Fruit fly (Drosophila melanogaster) whole organism, embryonic: ENCODE results near the gene CG33669.
"Not testable (repeated sequence)": the region's sequence is repeated elsewhere in the genome, so short reads cannot be mapped to it uniquely, and the experiment has no call there.

Experiments
- Atf6 ChIP-seq: fragments of 200-800 bp; sonication (Bioruptor generic); IDR thresholded peaks from 2 replicates; pipeline ENCODE4 v1.3.6; 2022; ENCODE audit warnings: missing biosample characterization, missing genetic modification characterization
- Awh ChIP-seq: fragments of 200-800 bp; sonication (Bioruptor generic); IDR thresholded peaks from 2 replicates; pipeline ENCODE4, ENCODE4 v1.3.6; 2022; ENCODE audit warnings: missing biosample characterization, missing genetic modification characterization
- B-H2 ChIP-seq: fragments of 200-800 bp; sonication (Bioruptor generic); optimal IDR thresholded peaks from 2 replicates; lab custom pipeline; 2018; ENCODE audit warnings: missing biosample characterization, mild to moderate bottlenecking, missing genetic modification characterization
- Blimp-1 ChIP-seq: fragments of 200-800 bp; sonication (Bioruptor generic); optimal IDR thresholded peaks from 3 replicates; lab custom pipeline; 2018; ENCODE audit warnings: missing biosample characterization, missing genetic modification characterization, mild to moderate bottlenecking, moderate library complexity, missing genetic modification reagents
- CG10431 ChIP-seq: fragments of 200-800 bp; sonication (Bioruptor generic); optimal IDR thresholded peaks from 3 replicates; lab custom pipeline; 2018; ENCODE audit warnings: missing biosample characterization, mild to moderate bottlenecking, missing genetic modification characterization
- CG11504 ChIP-seq: fragments of 200-800 bp; sonication (Bioruptor generic); optimal IDR thresholded peaks from 3 replicates; lab custom pipeline; 2019; ENCODE audit warnings: missing biosample characterization, mild to moderate bottlenecking, missing genetic modification characterization, moderate library complexity
- CG11560 ChIP-seq: fragments of 200-800 bp; sonication (Bioruptor generic); IDR thresholded peaks from 3 replicates; pipeline ENCODE4 v1.3.6; 2022; ENCODE audit warnings: missing biosample characterization, missing genetic modification characterization
- CG11695 ChIP-seq: fragments of 200-800 bp; sonication (Bioruptor generic); IDR thresholded peaks from 3 replicates; pipeline ENCODE4 v1.3.6; 2022; ENCODE audit warnings: missing biosample characterization, missing genetic modification characterization
- CG12071 ChIP-seq: fragments of 200-800 bp; sonication (Bioruptor generic); optimal IDR thresholded peaks from 3 replicates; lab custom pipeline; 2018; ENCODE audit warnings: missing biosample characterization, mild to moderate bottlenecking, missing genetic modification characterization
- CG12391 ChIP-seq: fragments of 200-800 bp; sonication (Bioruptor generic); optimal IDR thresholded peaks from 3 replicates; lab custom pipeline; 2018; ENCODE audit warnings: missing biosample characterization, mild to moderate bottlenecking, missing genetic modification characterization, moderate library complexity
- CG13424 ChIP-seq: fragments of 200-800 bp; sonication (Bioruptor generic); optimal IDR thresholded peaks from 2 replicates; lab custom pipeline; 2019; ENCODE audit warnings: missing biosample characterization, mild to moderate bottlenecking, missing genetic modification characterization, moderate library complexity
- CG14441 ChIP-seq: fragments of 200-800 bp; sonication (Bioruptor generic); IDR thresholded peaks from 2 replicates; pipeline ENCODE4 v1.3.6; 2022; ENCODE audit warnings: missing biosample characterization, missing genetic modification characterization
- CG14667 ChIP-seq: fragments of 200-800 bp; sonication (Bioruptor generic); IDR thresholded peaks from 2 replicates; pipeline ENCODE4 v1.3.6; 2022; ENCODE audit warnings: missing biosample characterization, missing genetic modification characterization
- CG17612 ChIP-seq: fragments of 200-800 bp; sonication (Bioruptor generic); IDR thresholded peaks from 2 replicates; pipeline ENCODE4 v1.3.6; 2022; ENCODE audit warnings: missing biosample characterization, missing genetic modification characterization
- CG2120 ChIP-seq: fragments of 200-800 bp; sonication (Bioruptor generic); optimal IDR thresholded peaks from 3 replicates; lab custom pipeline; 2016; ENCODE audit warnings: missing biosample characterization, missing genetic modification characterization
- CG32532 ChIP-seq: fragments of 200-800 bp; sonication (Bioruptor generic); IDR thresholded peaks from 2 replicates; pipeline ENCODE4 v1.3.6; 2022; ENCODE audit warnings: missing biosample characterization, missing genetic modification characterization
- CG34376 ChIP-seq: fragments of 200-800 bp; sonication (Bioruptor generic); optimal IDR thresholded peaks from 2 replicates; lab custom pipeline; 2018; ENCODE audit warnings: missing biosample characterization, mild to moderate bottlenecking, missing genetic modification characterization
- CG4328 ChIP-seq: fragments of 200-800 bp; sonication (Bioruptor generic); optimal IDR thresholded peaks from 3 replicates; lab custom pipeline; 2017; ENCODE audit warnings: missing biosample characterization, missing genetic modification reagents, missing genetic modification characterization
- CG4404 ChIP-seq: fragments of 200-800 bp; sonication (Bioruptor generic); IDR thresholded peaks from 2 replicates; pipeline ENCODE4 v1.3.6; 2022; ENCODE audit warnings: missing biosample characterization, missing genetic modification characterization
- CG5245 ChIP-seq: fragments of 200-800 bp; sonication (Bioruptor generic); optimal IDR thresholded peaks from 3 replicates; lab custom pipeline; 2016; ENCODE audit warnings: missing biosample characterization, missing genetic modification characterization
- CG7556 ChIP-seq: fragments of 200-800 bp; sonication (Bioruptor generic); optimal IDR thresholded peaks from 2 replicates; lab custom pipeline; 2017; ENCODE audit warnings: missing biosample characterization, mild to moderate bottlenecking, missing genetic modification characterization
- CG7839 ChIP-seq: fragments of 200-800 bp; sonication (Bioruptor generic); optimal IDR thresholded peaks from 3 replicates; lab custom pipeline; 2018; ENCODE audit warnings: missing biosample characterization, mild to moderate bottlenecking, missing genetic modification characterization, moderate library complexity
- CHES-1-like ChIP-seq: fragments of 200-800 bp; sonication (Bioruptor generic); optimal IDR thresholded peaks from 2 replicates; lab custom pipeline; 2016; ENCODE audit warnings: missing biosample characterization, missing genetic modification characterization
- Dref ChIP-seq: fragments of 200-800 bp; sonication (Bioruptor generic); IDR thresholded peaks from 2 replicates; pipeline ENCODE4 v1.3.6; 2022; ENCODE audit warnings: missing biosample characterization, missing genetic modification characterization
- Fer2 ChIP-seq: fragments of 200-800 bp; sonication (Bioruptor generic); optimal IDR thresholded peaks from 2 replicates; lab custom pipeline; 2018; ENCODE audit warnings: missing biosample characterization, mild to moderate bottlenecking, missing genetic modification characterization, moderate library complexity
- Fer3 ChIP-seq: fragments of 200-800 bp; sonication (Bioruptor generic); optimal IDR thresholded peaks from 2 replicates; lab custom pipeline; 2018; ENCODE audit warnings: missing biosample characterization, mild to moderate bottlenecking, missing genetic modification characterization, moderate library complexity
- HLH3B ChIP-seq: fragments of 200-800 bp; sonication (Bioruptor generic); IDR thresholded peaks from 2 replicates; pipeline ENCODE4 v1.3.6; 2022; ENCODE audit warnings: missing biosample characterization, missing genetic modification characterization
- Hmr ChIP-seq: fragments of 200-800 bp; sonication (Bioruptor generic); optimal IDR thresholded peaks from 3 replicates; lab custom pipeline; 2017; ENCODE audit warnings: mild to moderate bottlenecking, missing biosample characterization, missing genetic modification reagents, missing genetic modification characterization
- Hr39 ChIP-seq: fragments of >200 bp; optimal IDR thresholded peaks from 2 replicates; lab custom pipeline; 2017
- MBD-R2 ChIP-seq: fragments of 200-800 bp; sonication (Bioruptor generic); IDR thresholded peaks from 2 replicates; pipeline ENCODE4 v1.3.6; 2022; ENCODE audit warnings: missing biosample characterization, missing genetic modification characterization
- Nf-YA ChIP-seq: fragments of 200-800 bp; sonication (Bioruptor generic); IDR thresholded peaks from 2 replicates; pipeline ENCODE4 v1.3.6; 2022; ENCODE audit warnings: missing biosample characterization, missing genetic modification characterization
- Oaz ChIP-seq: fragments of 200-800 bp; sonication (Bioruptor generic); IDR thresholded peaks from 2 replicates; pipeline ENCODE4 v1.3.6; 2022; ENCODE audit warnings: missing biosample characterization, missing genetic modification characterization
- Ptx1 ChIP-seq: fragments of 200-800 bp; sonication (Bioruptor generic); IDR thresholded peaks from 2 replicates; pipeline ENCODE4 v1.3.6; 2022; ENCODE audit warnings: missing biosample characterization, missing genetic modification characterization
- Sry-δ ChIP-seq: fragments of 200-800 bp; sonication (Bioruptor generic); optimal IDR thresholded peaks from 2 replicates; lab custom pipeline; 2016; ENCODE audit warnings: missing biosample characterization, missing genetic modification characterization
- ase ChIP-seq: fragments of 200-800 bp; sonication (Bioruptor generic); IDR thresholded peaks from 3 replicates; pipeline ENCODE4 v1.3.6; 2022; ENCODE audit warnings: missing biosample characterization, missing genetic modification characterization
- danr ChIP-seq: fragments of 200-800 bp; sonication (Bioruptor generic); IDR thresholded peaks from 2 replicates; pipeline ENCODE4 v1.3.6; 2022; ENCODE audit warnings: missing biosample characterization, missing genetic modification characterization
- en ChIP-seq: fragments of 200-800 bp; sonication (Bioruptor generic); optimal IDR thresholded peaks from 2 replicates; lab custom pipeline; 2016; ENCODE audit warnings: missing biosample characterization, missing genetic modification characterization
- gem ChIP-seq: fragments of 200-800 bp; sonication (Bioruptor generic); optimal IDR thresholded peaks from 2 replicates; lab custom pipeline; 2019; ENCODE audit warnings: missing biosample characterization, mild to moderate bottlenecking, missing genetic modification characterization, moderate library complexity
- insv ChIP-seq, 2 experiments: fragments of 200-800 bp; sonication (Bioruptor generic); optimal IDR thresholded peaks; 3 replicates each; lab custom pipeline; 2016 to 2018; ENCODE audit warnings: missing biosample characterization in 2 of 2, missing genetic modification characterization in 2 of 2
- knrl ChIP-seq: fragments of 200-800 bp; sonication (Bioruptor generic); IDR thresholded peaks from 3 replicates; pipeline ENCODE4 v1.3.6; 2022; ENCODE audit warnings: missing biosample characterization, missing genetic modification characterization; ENCODE audit not compliant: partially characterized antibody
- lmd ChIP-seq: fragments of 200-800 bp; sonication (Bioruptor generic); IDR thresholded peaks from 2 replicates; pipeline ENCODE4 v1.3.6; 2022; ENCODE audit warnings: missing biosample characterization, missing genetic modification characterization
- luna ChIP-seq: fragments of 200-800 bp; sonication (Bioruptor generic); optimal IDR thresholded peaks from 2 replicates; lab custom pipeline; 2016; ENCODE audit warnings: missing biosample characterization, missing genetic modification characterization
- nerfin-2 ChIP-seq: fragments of 200-800 bp; sonication (Bioruptor generic); IDR thresholded peaks from 2 replicates; pipeline ENCODE4 v1.3.6; 2022; ENCODE audit warnings: missing biosample characterization, missing genetic modification characterization; ENCODE audit not compliant: partially characterized antibody
- nmo ChIP-seq: fragments of 200-800 bp; sonication (Bioruptor generic); optimal IDR thresholded peaks from 2 replicates; lab custom pipeline; 2018; ENCODE audit warnings: missing biosample characterization, mild to moderate bottlenecking, missing genetic modification characterization, moderate library complexity
- onecut ChIP-seq: fragments of 200-800 bp; sonication (Bioruptor generic); IDR thresholded peaks from 2 replicates; pipeline ENCODE4 v1.3.6; 2022; ENCODE audit warnings: missing biosample characterization, missing genetic modification characterization
- scrt ChIP-seq: fragments of 200-800 bp; sonication (Bioruptor generic); optimal IDR thresholded peaks from 2 replicates; lab custom pipeline; 2018; ENCODE audit warnings: missing biosample characterization, mild to moderate bottlenecking, missing genetic modification characterization, moderate library complexity
- sd ChIP-seq: fragments of 200-800 bp; sonication (Bioruptor generic); optimal IDR thresholded peaks from 3 replicates; lab custom pipeline; 2018; ENCODE audit warnings: missing biosample characterization, mild to moderate bottlenecking, missing genetic modification characterization, moderate library complexity
- tup ChIP-seq: fragments of 200-800 bp; sonication (Bioruptor generic); optimal IDR thresholded peaks from 2 replicates; lab custom pipeline; 2016; ENCODE audit warnings: missing biosample characterization, mild to moderate bottlenecking, missing genetic modification characterization, moderate library complexity
- wdn ChIP-seq: fragments of 200-800 bp; sonication (Bioruptor generic); IDR thresholded peaks from 2 replicates; pipeline ENCODE4 v1.3.6; 2022; ENCODE audit warnings: missing biosample characterization, missing genetic modification characterization

The CG33669 gene

DNA sequence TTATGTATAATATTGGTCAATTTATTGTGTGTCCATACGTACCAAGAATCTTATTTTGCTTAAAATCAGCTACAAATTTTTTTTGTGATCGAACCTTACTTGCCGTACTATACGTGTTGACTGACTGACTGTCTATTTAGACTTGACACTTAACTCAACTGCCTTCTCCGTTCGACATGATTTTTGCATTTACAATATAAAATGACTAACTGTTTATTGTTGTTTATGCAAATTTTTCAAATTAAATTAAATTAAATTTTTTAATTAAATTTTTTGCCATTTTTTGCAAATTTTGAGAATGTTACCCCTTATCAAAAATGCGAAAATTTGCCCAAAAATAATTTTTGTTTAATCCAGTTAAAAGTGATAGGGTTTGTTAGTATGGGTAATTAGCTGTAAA is at the start of gene CG33669:
Gene CG33669 (minus strand): TSS at position 101 of the 400 bp plus-strand sequence.
- not testable (repeated sequence) for TF ChIP-seq Dref; CG4328 (GFP tag; lab: Kevin White, UChicago); Sry-δ (GFP tag; lab: Kevin White, UChicago)

- TF ChIP-seq CG7839 (tag; lab: Kevin White, UChicago) (peak; percentile 56), scrt (GFP tag; lab: Kevin White, UChicago) (peak; percentile 48), CG12391 (no peak), CG17612 (GFP tag; lab: Robert Waterston, UW) (0 out of 2 replicates have a peak, but pooled peaks have one; percentile 31), nmo (peak; percentile 9), lmd (GFP tag; lab: Robert Waterston, UW) (peak; percentile 37; the same call in 1 of the 2 replicates), tup (GFP tag; lab: Kevin White, UChicago) (no peak), B-H2 (GFP tag; lab: Kevin White, UChicago) (peak; percentile 45), insv (GFP tag; optimal IDR thresholded peaks at IDR 0.05; lab: Kevin White, UChicago) (no peak), HLH3B (peak; percentile 47; the same call in 1 of the 2 replicates), CG2120 (peak; percentile 60), Atf6 (GFP tag; lab: Robert Waterston, UW) (peak; percentile 51; the same call in 1 of the 2 replicates), sd (tag; lab: Kevin White, UChicago) (no peak), CG14667 (GFP tag; lab: Robert Waterston, UW) (peak; percentile 22; the same call in 1 of the 2 replicates), gem (tag; lab: Kevin White, UChicago) (peak; percentile 37), luna (GFP tag; lab: Kevin White, UChicago) (no peak), wdn (GFP tag; lab: Robert Waterston, UW) (0 out of 2 replicates have a peak, but pooled peaks have one; percentile 30), Hmr (GFP tag; lab: Kevin White, UChicago) (peak; percentile 56), Fer3 (tag; lab: Kevin White, UChicago) (peak; percentile 63), en (GFP tag; lab: Kevin White, UChicago) (no peak), Blimp-1 (GFP tag; lab: Kevin White, UChicago) (no peak), CG4404 (GFP tag; lab: Robert Waterston, UW) (peak; percentile 46; the same call in 1 of the 2 replicates), CHES-1-like (no peak), CG11695 (GFP tag; lab: Robert Waterston, UW) (0 out of 3 replicates have a peak, but pooled peaks have one; percentile 53), CG14441 (GFP tag; lab: Robert Waterston, UW) (peak; percentile 61), onecut (GFP tag; lab: Robert Waterston, UW) (peak; percentile 30), danr (0 out of 2 replicates have a peak, but pooled peaks have one; percentile 25), CG10431 (GFP tag; lab: Kevin White, UChicago) (no peak), Awh (GFP tag; lab: Robert Waterston, UW) (peak; percentile 48; the same call in 1 of the 2 replicates), CG5245 (GFP tag; lab: Kevin White, UChicago) (no peak), CG7556 (GFP tag; lab: Kevin White, UChicago) (peak; percentile 18), CG11560 (peak; percentile 53; the same call in 1 of the 3 replicates), nerfin-2 (GFP tag; lab: Robert Waterston, UW) (no peak), CG13424 (tag; lab: Kevin White, UChicago) (no peak), MBD-R2 (GFP tag; lab: Robert Waterston, UW) (peak; percentile 40; the same call in 1 of the 2 replicates), CG12071 (GFP tag; lab: Kevin White, UChicago) (peak; percentile 11), knrl (GFP tag; lab: Robert Waterston, UW) (0 out of 3 replicates have a peak, but pooled peaks have one; percentile 33), ase (GFP tag; lab: Robert Waterston, UW) (peak; percentile 47; the same call in 1 of the 3 replicates), Nf-YA (peak; percentile 66), CG11504 (peak; percentile 49), CG32532 (GFP tag; lab: Robert Waterston, UW) (peak; percentile 61), Ptx1 (GFP tag; lab: Robert Waterston, UW) (peak; percentile 64), Oaz (no peak), Fer2 (tag; lab: Kevin White, UChicago) (peak; percentile 26), CG34376 (GFP tag; lab: Kevin White, UChicago) (peak; percentile 14), Hr39 (no peak)
Measured at dm6 chrX:6439495-6439894, 39.6 kb upstream of the CG33669 start.
